Worm (Caenorhabditis elegans): ENCODE measurements around the gene B0432.1.

The B0432.1 gene

ce11 chrII:282483-282882 lies 14.7 kb upstream of the B0432.1 start, which contains the start of gene trul-1:
trul-1 (minus strand) TSS chrII:282583.
- TF ChIP-seq Y75B8A.6 (GFP tag; IDR thresholded peaks at IDR 0.05) (no peak), tag-97 (GFP tag; IDR thresholded peaks at IDR 0.05) (no peak), D1046.2 (GFP tag; IDR thresholded peaks at IDR 0.05) (no peak), set-16 (GFP tag; IDR thresholded peaks at IDR 0.05) (no peak), pqm-1 (tag; optimal IDR thresholded peaks at IDR 0.05) (no peak), madf-5 (GFP tag; IDR thresholded peaks at IDR 0.05) (no peak), ceh-44 (GFP tag; IDR thresholded peaks at IDR 0.05) (no peak), sdz-12 (GFP tag; optimal IDR thresholded peaks at IDR 0.05) (no peak), T20F7.1 (GFP tag; optimal IDR thresholded peaks at IDR 0.05) (no peak), hlh-11 (tag; optimal IDR thresholded peaks at IDR 0.05) (no peak), nhr-6 (tag; optimal IDR thresholded peaks at IDR 0.05) (no peak), ztf-11 (tag; optimal IDR thresholded peaks at IDR 0.05) (no peak)

DNA sequence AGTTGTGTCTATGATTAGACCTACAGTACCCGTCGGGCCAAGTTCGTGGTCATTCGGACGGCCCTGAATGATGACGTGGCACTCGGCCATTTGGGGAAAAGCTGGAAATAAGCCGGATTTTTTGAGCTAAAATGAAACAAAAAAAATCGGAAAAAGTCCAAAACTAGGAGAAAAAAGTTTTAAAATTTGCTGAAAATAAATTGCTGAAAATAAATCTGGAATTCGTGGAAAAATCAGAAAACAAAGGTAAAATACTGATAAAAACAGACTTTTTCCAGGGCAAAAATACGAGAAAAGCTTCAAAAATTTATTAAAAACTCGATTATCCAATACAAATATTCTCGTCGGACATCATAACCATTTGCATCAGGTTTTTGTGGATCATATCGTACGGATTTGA lies 13.6 kb upstream of the B0432.1 start, which contains the start of gene B0432.9:
Gene B0432.9 (minus strand): TSS at position 101 of the 400 bp plus-strand sequence.
- no peak for TF ChIP-seq dpl-1 (GFP tag; optimal IDR thresholded peaks at IDR 0.05)
- TF ChIP-seq ZK337.2 (GFP tag; IDR thresholded peaks at IDR 0.05) = no peak
- no peak for TF ChIP-seq snpc-1.2 (GFP tag; IDR thresholded peaks at IDR 0.05)
- no peak for TF ChIP-seq lin-39 (tag; optimal IDR thresholded peaks at IDR 0.05)
- no peak for TF ChIP-seq Y5F2A.4 (GFP tag; optimal IDR thresholded peaks at IDR 0.05)
- TF ChIP-seq lim-7 (GFP tag; IDR thresholded peaks at IDR 0.05) = no peak
- no peak for TF ChIP-seq dmd-6 (GFP tag; IDR thresholded peaks at IDR 0.05)
- no peak for TF ChIP-seq F37D6.2 (tag; optimal IDR thresholded peaks at IDR 0.05)
- no peak for TF ChIP-seq hlh-11 (tag; optimal IDR thresholded peaks at IDR 0.05)

DNA sequence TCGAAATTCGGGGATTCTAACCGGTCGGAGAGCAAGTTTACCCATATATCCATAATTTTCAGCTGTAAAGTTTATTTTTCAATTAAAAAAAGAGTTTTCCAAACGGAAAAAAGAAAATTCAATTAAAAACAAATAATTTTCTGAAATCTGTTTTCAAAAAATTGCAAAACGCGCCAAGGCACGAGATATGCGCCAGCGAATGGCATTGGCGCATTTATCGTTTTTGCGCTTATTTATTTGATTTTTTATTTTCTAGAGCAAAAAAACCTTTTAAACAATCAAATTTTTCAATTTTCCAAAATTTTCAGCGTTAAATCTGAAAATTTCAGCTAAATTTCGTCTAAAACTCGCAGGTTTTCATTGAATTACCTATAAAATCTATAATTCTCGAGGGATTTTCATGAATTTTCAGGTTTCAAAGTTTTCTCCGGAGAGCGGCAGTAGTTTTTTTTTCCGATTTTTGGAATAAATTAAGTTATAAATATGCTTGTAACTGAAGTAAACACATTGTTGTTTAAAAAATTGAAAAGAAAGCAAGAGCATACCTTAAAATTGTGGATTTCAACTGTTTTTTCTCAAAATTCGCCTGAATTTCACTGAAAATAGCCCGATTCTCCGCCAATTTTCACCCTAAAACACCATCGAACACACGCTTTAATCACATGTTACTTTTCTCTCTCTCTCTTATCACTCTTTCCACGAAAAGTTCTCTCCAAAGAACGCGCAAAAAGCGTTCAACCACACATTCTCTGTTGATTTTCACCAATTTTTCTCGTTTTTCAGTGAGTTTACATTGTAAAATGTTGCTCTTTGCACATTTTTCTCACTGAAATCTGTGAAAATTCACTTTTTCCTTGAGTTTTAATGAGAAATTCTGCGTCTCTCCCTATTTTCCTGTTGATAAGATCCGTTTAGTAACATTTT lies 11.3 kb upstream of the B0432.1 start, which contains the start of gene B0432.10:
Gene B0432.10 (minus strand): TSS at position 649 of the 924 bp plus-strand sequence.
- TF ChIP-seq mxl-3 (GFP tag; optimal IDR thresholded peaks at IDR 0.05) = no peak
- TF ChIP-seq lin-13 (GFP tag; optimal IDR thresholded peaks at IDR 0.05) = peak; percentile 62
- TF ChIP-seq unc-62 (GFP tag; optimal IDR thresholded peaks at IDR 0.05 in 1 of 2) = peak in 1 of 2 experiments; percentile 77
- no peak for TF ChIP-seq unc-62 (tag; optimal IDR thresholded peaks at IDR 0.05)
- TF ChIP-seq nhr-28 (tag; optimal IDR thresholded peaks at IDR 0.05) = peak; percentile 57
- peak; percentile 19 for TF ChIP-seq pqm-1 (tag; optimal IDR thresholded peaks at IDR 0.05)
- TF ChIP-seq T20F7.1 (GFP tag; optimal IDR thresholded peaks at IDR 0.05) = peak; percentile 85
- TF ChIP-seq D1046.2 (GFP tag; IDR thresholded peaks at IDR 0.05) = no peak
- peak; percentile 96 for TF ChIP-seq dpl-1 (GFP tag; optimal IDR thresholded peaks at IDR 0.05)
- peak; percentile 65 for TF ChIP-seq hlh-30 (tag; optimal IDR thresholded peaks at IDR 0.05; ENCODE audit: insufficient read depth)
- TF ChIP-seq mes-2 (tag; optimal IDR thresholded peaks at IDR 0.05; ENCODE audit: poor library complexity, severe bottlenecking) = peak; percentile 91
- peak; percentile 20 for TF ChIP-seq nhr-6 (tag; optimal IDR thresholded peaks at IDR 0.05)
- peak; percentile 51 for TF ChIP-seq ztf-7 (tag; optimal IDR thresholded peaks at IDR 0.05)
- peak; percentile 11 for TF ChIP-seq spr-3 (GFP tag; optimal IDR thresholded peaks at IDR 0.05)
- peak; percentile 51; the same call in 1 of the 2 replicates for TF ChIP-seq pha-4 (GFP tag; IDR thresholded peaks at IDR 0.05)
- peak; percentile 92 for TF ChIP-seq pha-4 (tag; optimal IDR thresholded peaks at IDR 0.05)
- TF ChIP-seq nhr-77 (tag; optimal IDR thresholded peaks at IDR 0.05) = peak; percentile 51
- TF ChIP-seq daf-16 (GFP tag; optimal IDR thresholded peaks at IDR 0.05) = no peak
- TF ChIP-seq daf-16 (tag; optimal IDR thresholded peaks at IDR 0.05) = peak; percentile 45
- TF ChIP-seq lin-38 (GFP tag; IDR thresholded peaks at IDR 0.05) = peak; percentile 86
- TF ChIP-seq hif-1 (tag; optimal IDR thresholded peaks at IDR 0.05) = peak in 1 of 2 experiments; percentile 7
- TF ChIP-seq ceh-20 (GFP tag; IDR thresholded peaks at IDR 0.05) = peak; percentile 62; the same call in 1 of the 2 replicates
- TF ChIP-seq nhr-11 (tag; optimal IDR thresholded peaks at IDR 0.05) = peak; percentile 25
- TF ChIP-seq dve-1 (tag; optimal IDR thresholded peaks at IDR 0.05; ENCODE audit: insufficient read depth) = peak; percentile 86
- no peak for TF ChIP-seq mxl-2 (GFP tag; conservative IDR thresholded peaks at IDR 0.05)
- peak in 1 of 2 experiments; percentile 91 for TF ChIP-seq lsy-2 (tag; optimal IDR thresholded peaks at IDR 0.05)
- TF ChIP-seq daf-19 (GFP tag; conservative IDR thresholded peaks at IDR 0.05) = 0 out of 2 replicates have a peak, but pooled peaks have one; percentile 20
- no peak for TF ChIP-seq dmd-8 (GFP tag; IDR thresholded peaks at IDR 0.05)
- TF ChIP-seq dmd-9 (GFP tag; IDR thresholded peaks at IDR 0.05) = no peak
- no peak for TF ChIP-seq madf-9 (GFP tag; conservative IDR thresholded peaks at IDR 0.05)

Data from whole organism, L4 larva.